Worm (Caenorhabditis elegans): ENCODE results near the gene dyn-1.
A peak's percentile ranks its signal among the peaks of the same experiment; 100 is the strongest.

The dyn-1 gene

ce11 chrX:15555529-15555928 lies 13.2 kb upstream of the dyn-1 start:
- TF ChIP-seq egl-27 (tag; optimal IDR thresholded peaks at IDR 0.05) (no peak), ceh-62 (tag; optimal IDR thresholded peaks at IDR 0.05) (no peak), ceh-20 (GFP tag; IDR thresholded peaks at IDR 0.05) (no peak), ceh-28 (tag; optimal IDR thresholded peaks at IDR 0.05) (no peak), unc-62 (GFP tag; optimal IDR thresholded peaks at IDR 0.05 in 1 of 2) (peak in 1 of 2 experiments; percentile 80), unc-62 (tag; optimal IDR thresholded peaks at IDR 0.05) (no peak)

DNA sequence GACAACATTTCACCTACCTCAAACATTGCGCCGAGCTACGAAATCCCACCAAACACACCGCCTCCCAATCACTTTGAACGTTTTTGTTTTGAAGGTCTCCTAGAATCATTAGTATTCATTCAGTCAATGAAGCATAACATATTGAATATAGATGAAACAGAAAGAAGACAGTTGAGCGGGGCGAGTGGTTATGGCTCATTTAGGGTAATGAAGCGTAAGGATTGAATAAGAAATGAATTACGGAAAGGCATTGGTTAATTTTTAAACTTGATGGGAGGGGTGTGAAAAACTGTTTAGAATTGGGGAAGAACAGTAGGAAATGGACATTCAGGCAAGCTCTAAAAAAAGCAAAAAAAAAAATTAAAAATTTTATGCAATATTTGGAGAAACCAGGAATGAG lies 10.8 kb upstream of the dyn-1 start, which contains the start of gene lron-3:
TSS of gene lron-3 (minus strand) at position 101 of the 400 bp plus-strand sequence.
- TF ChIP-seq tra-1 (GFP tag; IDR thresholded peaks at IDR 0.05) (no peak), vab-7 (GFP tag; IDR thresholded peaks at IDR 0.05) (no peak), dmd-8 (GFP tag; IDR thresholded peaks at IDR 0.05) (no peak), R02D3.7 (tag; optimal IDR thresholded peaks at IDR 0.05) (no peak), nhr-237 (tag; optimal IDR thresholded peaks at IDR 0.05) (no peak), nhr-41 (GFP tag; IDR thresholded peaks at IDR 0.05) (no peak)

DNA sequence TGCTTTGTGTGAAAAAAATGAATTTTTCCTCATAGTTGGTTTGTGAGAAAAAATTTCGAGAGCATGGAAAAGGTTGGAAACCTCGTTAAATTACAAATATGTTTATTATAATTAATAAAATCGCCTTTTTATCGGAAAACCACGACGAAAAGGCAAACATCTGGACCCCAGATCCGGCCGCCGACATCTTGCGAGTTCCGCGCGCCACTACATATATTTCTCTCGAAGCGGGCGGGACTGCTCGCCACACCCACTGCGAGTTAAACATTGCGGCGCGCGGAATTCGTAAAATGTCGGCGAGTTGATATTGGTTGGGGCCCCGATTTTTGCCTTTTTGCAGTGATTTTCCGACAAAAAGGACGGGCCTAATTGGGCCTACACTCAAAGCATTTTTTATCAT lies 9.2 kb upstream of the dyn-1 start:
- TF ChIP-seq ZK337.2 (GFP tag; IDR thresholded peaks at IDR 0.05): no peak
- TF ChIP-seq aha-1 (tag): peak; percentile 37
- no peak for TF ChIP-seq snpc-1.2 (GFP tag; IDR thresholded peaks at IDR 0.05)
- no peak for TF ChIP-seq daf-16 (GFP tag; optimal IDR thresholded peaks at IDR 0.05)
- no peak for TF ChIP-seq daf-16 (tag; optimal IDR thresholded peaks at IDR 0.05)
- no peak for TF ChIP-seq spr-3 (GFP tag; optimal IDR thresholded peaks at IDR 0.05)
- TF ChIP-seq snpc-4 (tag; optimal IDR thresholded peaks at IDR 0.05): no peak
- no peak for TF ChIP-seq attf-4 (tag; optimal IDR thresholded peaks at IDR 0.05)
- TF ChIP-seq nhr-28 (tag; optimal IDR thresholded peaks at IDR 0.05): no peak
- TF ChIP-seq ctbp-1 (GFP tag; IDR thresholded peaks at IDR 0.05): no peak

DNA sequence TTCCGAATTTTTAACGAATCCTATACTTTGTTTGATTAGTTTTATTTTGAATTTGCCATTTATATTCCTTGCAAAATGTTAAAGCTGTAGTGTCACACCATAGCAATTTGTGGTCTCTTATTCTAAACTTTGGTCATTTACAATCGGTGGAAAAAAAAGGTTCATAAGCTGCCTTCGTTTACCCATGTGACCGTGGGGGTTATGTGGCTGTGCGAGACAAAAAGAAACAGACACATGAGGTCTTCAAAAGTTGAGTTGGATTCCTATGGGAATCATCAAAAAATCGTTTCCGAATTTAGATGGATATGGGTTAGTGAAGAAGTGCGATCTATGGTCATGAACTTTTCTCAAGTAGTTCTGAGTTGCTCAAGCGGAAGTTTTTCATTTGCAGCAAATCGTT lies 4.4 kb upstream of the dyn-1 start:
- TF ChIP-seq mep-1 (tag; optimal IDR thresholded peaks at IDR 0.05) (peak; percentile 4), tra-1 (GFP tag; IDR thresholded peaks at IDR 0.05) (no peak), hlh-30 (tag; optimal IDR thresholded peaks at IDR 0.05; ENCODE audit: insufficient read depth) (peak; percentile 79), dmd-6 (GFP tag; IDR thresholded peaks at IDR 0.05) (0 out of 2 replicates have a peak, but pooled peaks have one; percentile 12), lin-1 (GFP tag; IDR thresholded peaks at IDR 0.05) (no peak), ceh-20 (GFP tag; IDR thresholded peaks at IDR 0.05) (0 out of 2 replicates have a peak, but pooled peaks have one; percentile 27), mdl-1 (tag; optimal IDR thresholded peaks at IDR 0.05) (peak in 1 of 2 experiments; percentile 37), unc-62 (GFP tag; optimal IDR thresholded peaks at IDR 0.05 in 1 of 2) (peak in 1 of 2 experiments; percentile 99), unc-62 (tag; optimal IDR thresholded peaks at IDR 0.05) (no peak), aha-1 (tag) (peak; percentile 31), lsy-2 (tag; optimal IDR thresholded peaks at IDR 0.05) (peak in 1 of 2 experiments; percentile 35)

ce11 chrX:15566640-15567039 lies 2.0 kb upstream of the dyn-1 start:
- no peak for TF ChIP-seq Y48G9A.11 (GFP tag; IDR thresholded peaks at IDR 0.05)
- TF ChIP-seq daf-19 (GFP tag; conservative IDR thresholded peaks at IDR 0.05): no peak
- TF ChIP-seq mdl-1 (tag; optimal IDR thresholded peaks at IDR 0.05): peak in 1 of 2 experiments; percentile 52
- TF ChIP-seq F37D6.2 (tag; optimal IDR thresholded peaks at IDR 0.05): peak; percentile 46
- no peak for TF ChIP-seq F10B5.3 (tag; optimal IDR thresholded peaks at IDR 0.05)
- peak; percentile 15 for TF ChIP-seq hlh-11 (tag; optimal IDR thresholded peaks at IDR 0.05)
- TF ChIP-seq dmd-8 (GFP tag; IDR thresholded peaks at IDR 0.05): no peak
- 0 out of 2 replicates have a peak, but pooled peaks have one; percentile 14 for TF ChIP-seq ceh-20 (GFP tag; IDR thresholded peaks at IDR 0.05)
- no peak for TF ChIP-seq T20F7.1 (GFP tag; optimal IDR thresholded peaks at IDR 0.05)
- no peak for TF ChIP-seq daf-16 (GFP tag; optimal IDR thresholded peaks at IDR 0.05)
- TF ChIP-seq daf-16 (tag; optimal IDR thresholded peaks at IDR 0.05): no peak
- 0 out of 2 replicates have a peak, but pooled peaks have one; percentile 37 for TF ChIP-seq vab-7 (GFP tag; IDR thresholded peaks at IDR 0.05)
- TF ChIP-seq fkh-10 (GFP tag; optimal IDR thresholded peaks at IDR 0.05): peak; percentile 57
- TF ChIP-seq hmg-1.1 (GFP tag; IDR thresholded peaks at IDR 0.05): peak; percentile 63
- peak; percentile 8 for TF ChIP-seq mep-1 (tag; optimal IDR thresholded peaks at IDR 0.05)
- no peak for TF ChIP-seq lin-15B (tag; optimal IDR thresholded peaks at IDR 0.05)
- 0 out of 2 replicates have a peak, but pooled peaks have one; percentile 68 for TF ChIP-seq ctbp-1 (GFP tag; IDR thresholded peaks at IDR 0.05)
- no peak for TF ChIP-seq nhr-102 (tag; optimal IDR thresholded peaks at IDR 0.05)
- TF ChIP-seq rbr-2 (tag; optimal IDR thresholded peaks at IDR 0.05): peak; percentile 63
- 0 out of 2 replicates have a peak, but pooled peaks have one; percentile 30 for TF ChIP-seq pha-4 (GFP tag; IDR thresholded peaks at IDR 0.05)
- TF ChIP-seq pha-4 (tag; optimal IDR thresholded peaks at IDR 0.05): no peak
- TF ChIP-seq hlh-30 (tag; optimal IDR thresholded peaks at IDR 0.05; ENCODE audit: insufficient read depth): no peak
- no peak for TF ChIP-seq cey-2 (tag; optimal IDR thresholded peaks at IDR 0.05; ENCODE audit: borderline replicate concordance, insufficient read depth)
- TF ChIP-seq F49E8.2 (tag; optimal IDR thresholded peaks at IDR 0.05; ENCODE audit: borderline replicate concordance): no peak
